Fruit fly (Drosophila melanogaster) whole organism, embryonic: ENCODE measurements around the gene CG42514.

Experiments
- Atf3 ChIP-seq: fragments of 200-800 bp; sonication (Bioruptor generic); optimal IDR thresholded peaks from 3 replicates; lab custom pipeline; 2016; ENCODE audit warnings: missing biosample characterization, missing genetic modification characterization
- BtbVII ChIP-seq: fragments of 200-800 bp; sonication (Bioruptor generic); optimal IDR thresholded peaks from 3 replicates; lab custom pipeline; 2017; ENCODE audit warnings: missing biosample characterization, mild to moderate bottlenecking, missing genetic modification characterization
- CG11456 ChIP-seq: fragments of 200-800 bp; sonication (Bioruptor generic); IDR thresholded peaks from 3 replicates; pipeline ENCODE4 v1.3.6; 2022; ENCODE audit warnings: missing biosample characterization, missing genetic modification characterization
- CG11723 ChIP-seq: fragments of 200-800 bp; sonication (Bioruptor generic); optimal IDR thresholded peaks from 2 replicates; lab custom pipeline; 2017; ENCODE audit warnings: missing biosample characterization, mild to moderate bottlenecking, missing genetic modification characterization
- CG12659 ChIP-seq: fragments of 200-800 bp; sonication (Bioruptor generic); optimal IDR thresholded peaks from 3 replicates; lab custom pipeline; 2017; ENCODE audit warnings: mild to moderate bottlenecking, missing biosample characterization, missing genetic modification reagents, missing genetic modification characterization
- CG13775 ChIP-seq: fragments of 200-800 bp; sonication (Bioruptor generic); optimal IDR thresholded peaks from 3 replicates; lab custom pipeline; 2017; ENCODE audit warnings: missing biosample characterization, mild to moderate bottlenecking, missing genetic modification characterization
- CG13894 ChIP-seq: fragments of 200-800 bp; sonication (Bioruptor generic); optimal IDR thresholded peaks from 3 replicates; lab custom pipeline; 2018; ENCODE audit warnings: missing biosample characterization, mild to moderate bottlenecking, missing genetic modification characterization, moderate library complexity
- CG14441 ChIP-seq: fragments of 200-800 bp; sonication (Bioruptor generic); IDR thresholded peaks from 2 replicates; pipeline ENCODE4 v1.3.6; 2022; ENCODE audit warnings: missing biosample characterization, missing genetic modification characterization
- CG15269 ChIP-seq: fragments of 200-800 bp; sonication (Bioruptor generic); optimal IDR thresholded peaks from 2 replicates; lab custom pipeline; 2018; ENCODE audit warnings: missing biosample characterization, mild to moderate bottlenecking, missing genetic modification characterization, moderate library complexity
- CG15696 ChIP-seq: fragments of 200-800 bp; sonication (Bioruptor generic); optimal IDR thresholded peaks from 2 replicates; lab custom pipeline; 2019; ENCODE audit warnings: missing biosample characterization, mild to moderate bottlenecking, missing genetic modification characterization, moderate library complexity
- CG16779 ChIP-seq: fragments of 200-800 bp; sonication (Bioruptor generic); IDR thresholded peaks from 2 replicates; pipeline ENCODE4 v1.3.6; 2022; ENCODE audit warnings: missing biosample characterization, missing genetic modification characterization
- CG2129 ChIP-seq: fragments of 200-800 bp; sonication (Bioruptor generic); IDR thresholded peaks from 2 replicates; pipeline ENCODE4 v1.3.6; 2022; ENCODE audit warnings: missing biosample characterization, missing genetic modification characterization; ENCODE audit not compliant: partially characterized antibody
- CG31224 ChIP-seq: fragments of 200-800 bp; sonication (Bioruptor generic); IDR thresholded peaks from 2 replicates; pipeline ENCODE4 v1.3.6; 2022; ENCODE audit warnings: missing biosample characterization, missing genetic modification characterization
- CG31365 ChIP-seq: fragments of 200-800 bp; sonication (Bioruptor generic); optimal IDR thresholded peaks from 2 replicates; lab custom pipeline; 2018; ENCODE audit warnings: missing biosample characterization, mild to moderate bottlenecking, missing genetic modification characterization
- CG5245 ChIP-seq: fragments of 200-800 bp; sonication (Bioruptor generic); optimal IDR thresholded peaks from 3 replicates; lab custom pipeline; 2016; ENCODE audit warnings: missing biosample characterization, missing genetic modification characterization
- CG7357 ChIP-seq: fragments of 200-800 bp; sonication (Bioruptor generic); IDR thresholded peaks from 3 replicates; pipeline ENCODE4 v1.3.6; 2022; ENCODE audit warnings: missing biosample characterization, missing genetic modification characterization
- CG7372 ChIP-seq: fragments of 200-800 bp; sonication (Bioruptor generic); IDR thresholded peaks from 2 replicates; pipeline ENCODE4 v1.3.6; 2022; ENCODE audit warnings: missing biosample characterization, missing genetic modification characterization
- CG7839 ChIP-seq: fragments of 200-800 bp; sonication (Bioruptor generic); optimal IDR thresholded peaks from 3 replicates; lab custom pipeline; 2018; ENCODE audit warnings: missing biosample characterization, mild to moderate bottlenecking, missing genetic modification characterization, moderate library complexity
- CG8359 ChIP-seq: fragments of 200-800 bp; sonication (Bioruptor generic); optimal IDR thresholded peaks from 2 replicates; lab custom pipeline; 2017; ENCODE audit warnings: missing biosample characterization, mild to moderate bottlenecking, missing genetic modification characterization, borderline replicate concordance
- CG8388 ChIP-seq: fragments of 200-800 bp; sonication (Bioruptor generic); optimal IDR thresholded peaks from 2 replicates; lab custom pipeline; 2019; ENCODE audit warnings: missing biosample characterization, mild to moderate bottlenecking, missing genetic modification characterization, moderate library complexity
- CG8765 ChIP-seq: fragments of 200-800 bp; sonication (Bioruptor generic); IDR thresholded peaks from 2 replicates; pipeline ENCODE4 v1.3.6; 2022; ENCODE audit warnings: missing biosample characterization, missing genetic modification characterization
- CG8924 ChIP-seq: fragments of 200-800 bp; optimal IDR thresholded peaks from 3 replicates; lab custom pipeline; 2019; ENCODE audit warnings: missing biosample characterization, mild to moderate bottlenecking, missing genetic modification characterization, moderate library complexity
- Dll ChIP-seq: fragments of 200-800 bp; sonication (Bioruptor generic); IDR thresholded peaks from 4 replicates; pipeline ENCODE4 v1.3.6; 2022; ENCODE audit warnings: missing biosample characterization, missing genetic modification characterization; ENCODE audit not compliant: partially characterized antibody
- Doc3 ChIP-seq: fragments of 200-800 bp; sonication (Bioruptor generic); IDR thresholded peaks from 3 replicates; pipeline ENCODE4 v1.3.6; 2022; ENCODE audit warnings: missing biosample characterization, missing genetic modification characterization; ENCODE audit not compliant: partially characterized antibody
- HmgZ ChIP-seq: fragments of 200-800 bp; sonication (Bioruptor generic); optimal IDR thresholded peaks from 2 replicates; lab custom pipeline; 2018; ENCODE audit warnings: missing biosample characterization, mild to moderate bottlenecking, missing genetic modification characterization
- Hmr ChIP-seq: fragments of 200-800 bp; sonication (Bioruptor generic); optimal IDR thresholded peaks from 3 replicates; lab custom pipeline; 2017; ENCODE audit warnings: mild to moderate bottlenecking, missing biosample characterization, missing genetic modification reagents, missing genetic modification characterization
- Hr3 ChIP-seq: fragments of 200-800 bp; sonication (Bioruptor generic); optimal IDR thresholded peaks from 3 replicates; lab custom pipeline; 2016; ENCODE audit warnings: missing biosample characterization, missing genetic modification characterization
- Oli ChIP-seq: fragments of 200-800 bp; sonication (Bioruptor generic); optimal IDR thresholded peaks from 2 replicates; lab custom pipeline; 2018; ENCODE audit warnings: missing biosample characterization, mild to moderate bottlenecking, missing genetic modification characterization, moderate library complexity
- Spps ChIP-seq: fragments of 200-800 bp; sonication (Bioruptor generic); optimal IDR thresholded peaks from 2 replicates; lab custom pipeline; 2018; ENCODE audit warnings: missing biosample characterization, mild to moderate bottlenecking, missing genetic modification characterization
- ap ChIP-seq: fragments of 200-800 bp; sonication (Bioruptor generic); IDR thresholded peaks from 2 replicates; pipeline ENCODE4 v1.3.6; 2022; ENCODE audit warnings: missing biosample characterization, missing genetic modification characterization
- bab2 ChIP-seq: fragments of 200-800 bp; sonication (Bioruptor generic); optimal IDR thresholded peaks from 2 replicates; lab custom pipeline; 2016; ENCODE audit warnings: missing biosample characterization, missing genetic modification characterization
- bbx ChIP-seq: fragments of 200-800 bp; sonication (Bioruptor generic); IDR thresholded peaks from 2 replicates; pipeline ENCODE4 v1.3.6; 2022; ENCODE audit warnings: missing biosample characterization, missing genetic modification characterization; ENCODE audit not compliant: partially characterized antibody
- bsh ChIP-seq, 2 experiments: fragments of 200-800 bp; sonication (Bioruptor generic); optimal IDR thresholded peaks; 2 replicates each; lab custom pipeline; 2017 to 2018; ENCODE audit warnings: mild to moderate bottlenecking in 2 of 2, missing biosample characterization in 2 of 2, missing genetic modification characterization in 2 of 2, moderate library complexity in 1 of 2
- dm ChIP-seq: fragments of 200-800 bp; sonication (Bioruptor generic); optimal IDR thresholded peaks from 3 replicates; lab custom pipeline; 2016; ENCODE audit warnings: missing biosample characterization, missing genetic modification characterization
- dmrt99B ChIP-seq: fragments of 200-800 bp; sonication (Bioruptor generic); optimal IDR thresholded peaks from 2 replicates; lab custom pipeline; 2018; ENCODE audit warnings: missing biosample characterization, mild to moderate bottlenecking, missing genetic modification characterization, moderate library complexity
- knrl ChIP-seq: fragments of 200-800 bp; sonication (Bioruptor generic); IDR thresholded peaks from 3 replicates; pipeline ENCODE4 v1.3.6; 2022; ENCODE audit warnings: missing biosample characterization, missing genetic modification characterization; ENCODE audit not compliant: partially characterized antibody
- lmd ChIP-seq: fragments of 200-800 bp; sonication (Bioruptor generic); IDR thresholded peaks from 2 replicates; pipeline ENCODE4 v1.3.6; 2022; ENCODE audit warnings: missing biosample characterization, missing genetic modification characterization
- mld ChIP-seq: fragments of 200-800 bp; sonication (Bioruptor generic); IDR thresholded peaks from 3 replicates; pipeline ENCODE4 v1.3.6; 2022; ENCODE audit warnings: missing biosample characterization, missing genetic modification characterization; ENCODE audit not compliant: partially characterized antibody
- odd ChIP-seq: fragments of 200-800 bp; sonication (Bioruptor generic); optimal IDR thresholded peaks from 2 replicates; lab custom pipeline; 2017; ENCODE audit warnings: missing biosample characterization, mild to moderate bottlenecking, missing genetic modification characterization
- prd ChIP-seq, 3 experiments: fragments of >200 bp in 2 of 3; fragments of 200-800 bp in 1 of 3; sonication (Bioruptor generic) in 1 of 3; optimal IDR thresholded peaks in 2 of 3; IDR thresholded peaks in 1 of 3; 2 replicates in 2 of 3; 3 replicates in 1 of 3; pipeline versions ENCODE4 v1.3.6 to Lab custom; 2017 to 2022; ENCODE audit warnings: missing biosample characterization in 1 of 3, missing genetic modification characterization in 1 of 3
- sd ChIP-seq: fragments of 200-800 bp; sonication (Bioruptor generic); optimal IDR thresholded peaks from 3 replicates; lab custom pipeline; 2018; ENCODE audit warnings: missing biosample characterization, mild to moderate bottlenecking, missing genetic modification characterization, moderate library complexity
- slp2 ChIP-seq: fragments of 200-800 bp; sonication (Bioruptor generic); optimal IDR thresholded peaks from 2 replicates; lab custom pipeline; 2016; ENCODE audit warnings: missing biosample characterization, missing genetic modification characterization
- sr ChIP-seq: fragments of 200-800 bp; sonication (Bioruptor generic); IDR thresholded peaks from 3 replicates; pipeline ENCODE4 v1.3.6; 2022; ENCODE audit warnings: missing biosample characterization, missing genetic modification characterization
- ssp ChIP-seq: fragments of 200-800 bp; sonication (Bioruptor generic); IDR thresholded peaks from 2 replicates; pipeline ENCODE4 v1.3.6; 2022; ENCODE audit warnings: missing biosample characterization, missing genetic modification characterization
- twi ChIP-seq: fragments of 200-800 bp; optimal IDR thresholded peaks from 2 replicates; lab custom pipeline; 2019; ENCODE audit warnings: missing biosample characterization, mild to moderate bottlenecking, missing genetic modification characterization, moderate library complexity
- wek ChIP-seq: fragments of 200-800 bp; sonication (Bioruptor generic); optimal IDR thresholded peaks from 3 replicates; lab custom pipeline; 2018; ENCODE audit warnings: missing biosample characterization, mild to moderate bottlenecking, missing genetic modification characterization, moderate library complexity
- zf30C ChIP-seq: fragments of 200-800 bp; sonication (Bioruptor generic); optimal IDR thresholded peaks from 3 replicates; lab custom pipeline; 2018; ENCODE audit warnings: missing biosample characterization, mild to moderate bottlenecking, missing genetic modification characterization

Gene CG42514

dm6 chr3L:16480408-16481193 lies 15.4 kb downstream of the CG42514 start (continued):
- peak; percentile 96 for TF ChIP-seq HmgZ (tag; lab: Kevin White, UChicago)
- 0 out of 4 replicates have a peak, but pooled peaks have one; percentile 19 for TF ChIP-seq Dll
- TF ChIP-seq Hr3 (GFP tag; lab: Kevin White, UChicago), result peak; percentile 97
- TF ChIP-seq Atf3, result peak; percentile 96
- peak; percentile 97 for TF ChIP-seq CG12659 (GFP tag; lab: Kevin White, UChicago)
- TF ChIP-seq bbx (GFP tag; lab: Robert Waterston, UW), result no peak
- TF ChIP-seq mld (GFP tag; lab: Robert Waterston, UW), result no peak
- TF ChIP-seq Doc3 (GFP tag; lab: Robert Waterston, UW), result no peak
- TF ChIP-seq Oli (tag; lab: Kevin White, UChicago), result peak; percentile 98
- TF ChIP-seq CG16779 (GFP tag; lab: Robert Waterston, UW), result peak; percentile 82
- TF ChIP-seq CG8388, result peak; percentile 97
- peak; percentile 96 for TF ChIP-seq twi
- peak; percentile 89 for TF ChIP-seq Hmr
- TF ChIP-seq CG15269, result peak; percentile 96
- no peak for TF ChIP-seq CG2129
- peak; percentile 98 for TF ChIP-seq CG7839 (tag; lab: Kevin White, UChicago)
- peak; percentile 96 for TF ChIP-seq ap
- TF ChIP-seq dmrt99B (tag; lab: Kevin White, UChicago), result peak; percentile 99
- peak; percentile 94 for TF ChIP-seq CG15696
- peak; percentile 90 for TF ChIP-seq CG31224
- TF ChIP-seq prd (optimal IDR thresholded peaks at IDR 0.05; lab: Kevin White, UChicago), result no peak
- peak; percentile 98 for TF ChIP-seq prd (GFP tag; IDR thresholded peaks at IDR 0.05; lab: Robert Waterston, UW)
- TF ChIP-seq dm, result peak; percentile 91
- peak; percentile 98 for TF ChIP-seq lmd (GFP tag; lab: Robert Waterston, UW)
- peak; percentile 71 to 99 for TF ChIP-seq bsh (GFP tag; optimal IDR thresholded peaks at IDR 0.05; lab: Kevin White, UChicago)
- TF ChIP-seq CG11456 (GFP tag; lab: Robert Waterston, UW), result peak; percentile 92
- peak; percentile 96 for TF ChIP-seq CG14441 (GFP tag; lab: Robert Waterston, UW)
- peak; percentile 95 for TF ChIP-seq CG7372 (GFP tag; lab: Robert Waterston, UW)
- TF ChIP-seq sr, result peak; percentile 88
- peak; percentile 91 for TF ChIP-seq CG8765 (GFP tag; lab: Robert Waterston, UW)
- TF ChIP-seq wek, result peak; percentile 87
- peak; percentile 92 for TF ChIP-seq CG8359 (GFP tag; lab: Kevin White, UChicago)
- TF ChIP-seq slp2 (GFP tag; lab: Kevin White, UChicago), result peak; percentile 97
- peak; percentile 94 for TF ChIP-seq odd (GFP tag; lab: Kevin White, UChicago)
- peak; percentile 95 for TF ChIP-seq CG11723
- TF ChIP-seq CG13775 (GFP tag; lab: Kevin White, UChicago), result peak; percentile 94
- no peak for TF ChIP-seq knrl
- TF ChIP-seq BtbVII (GFP tag; lab: Kevin White, UChicago), result peak; percentile 94
- TF ChIP-seq CG7357, result peak; percentile 91
- TF ChIP-seq Spps, result peak; percentile 98
- TF ChIP-seq CG5245 (GFP tag; lab: Kevin White, UChicago), result peak; percentile 98
- peak; percentile 57 for TF ChIP-seq sd
- TF ChIP-seq CG8924 (tag; lab: Kevin White, UChicago), result peak; percentile 98
- peak; percentile 92 for TF ChIP-seq ssp (GFP tag; lab: Robert Waterston, UW)
- TF ChIP-seq CG13894 (tag; lab: Kevin White, UChicago), result peak; percentile 67
- peak; percentile 94 for TF ChIP-seq zf30C (GFP tag; lab: Kevin White, UChicago)
- TF ChIP-seq CG31365, result peak; percentile 85
- TF ChIP-seq bab2 (GFP tag; lab: Kevin White, UChicago), result peak; percentile 97
